Fruit fly (Drosophila melanogaster) whole organism, prepupa: ENCODE data around the gene CG3091.

ENCODE experiments used
- Blimp-1 ChIP-seq: fragments of 200-800 bp; sonication (Bioruptor generic); optimal IDR thresholded peaks from 3 replicates; lab custom pipeline; 2017; ENCODE audit warnings: missing biosample characterization, missing genetic modification characterization, mild to moderate bottlenecking, moderate library complexity, missing genetic modification reagents
- Eip75B ChIP-seq: fragments of 200-800 bp; sonication (Bioruptor generic); optimal IDR thresholded peaks from 3 replicates; lab custom pipeline; 2016; ENCODE audit warnings: missing biosample characterization, missing genetic modification characterization

dm6 chrX:2203766-2204165 lies 50.2 kb downstream of the CG3091 start, which contains the start of gene FarO:
- TF ChIP-seq Blimp-1 (GFP tag; lab: Kevin White, UChicago) = no peak
- no peak for TF ChIP-seq Eip75B (GFP tag; lab: Kevin White, UChicago)
